Worm (Caenorhabditis elegans) whole organism, L4/young adult: Measurements from ENCODE around the gene vps-11.

Experiments
- W03F9.2 ChIP-seq: fragments of 150-350 bp; optimal IDR thresholded peaks from 2 replicates; lab custom pipeline; 2014; ENCODE audit warnings: missing biosample characterization, missing genetic modification characterization
- dao-5 ChIP-seq: sonication (generic microtip); optimal IDR thresholded peaks from 2 replicates; lab custom pipeline; 2016; ENCODE audit warnings: missing genotype, missing genetic modification characterization, moderate library complexity, missing compliant biosample characterization
- him-1 ChIP-seq: sonication (generic microtip); optimal IDR thresholded peaks from 2 replicates; lab custom pipeline; 2016; ENCODE audit warnings: missing genotype, missing genetic modification reagents, missing genetic modification characterization, missing compliant biosample characterization

ce11 chrII:10838550-10838949, 45.3 kb upstream of the vps-11 start:
- TF ChIP-seq dao-5 (tag; lab: Kevin White, UChicago), result no peak
- TF ChIP-seq W03F9.2 (tag; lab: Kevin White, UChicago), result no peak
- TF ChIP-seq him-1 (tag; lab: Kevin White, UChicago), result no peak
